Worm (Caenorhabditis elegans) whole organism, early embryonic: Measurements from ENCODE around the gene glr-4.

Experiments
- B0310.2 ChIP-seq: sonication (generic microtip); optimal IDR thresholded peaks from 2 replicates; lab custom pipeline; 2016; ENCODE audit warnings: mild to moderate bottlenecking, missing genetic modification characterization, missing compliant biosample characterization
- F13C5.2 ChIP-seq: sonication (generic microtip); optimal IDR thresholded peaks from 2 replicates; lab custom pipeline; 2017; ENCODE audit warnings: mild to moderate bottlenecking, missing genetic modification characterization, inconsistent platforms, missing compliant biosample characterization
- ama-1 ChIP-seq: fragments of 150-350 bp; optimal IDR thresholded peaks from 2 replicates; lab custom pipeline; 2014
- ceh-13 ChIP-seq: fragments of 200-800 bp; sonication (Bioruptor generic); optimal IDR thresholded peaks from 2 replicates; lab custom pipeline; 2018; ENCODE audit warnings: mild to moderate bottlenecking, missing genetic modification characterization, missing compliant biosample characterization
- ets-7 ChIP-seq: sonication (generic microtip); optimal IDR thresholded peaks from 2 replicates; lab custom pipeline; 2016; ENCODE audit warnings: missing genotype, missing genetic modification characterization, missing compliant biosample characterization
- flt-1 ChIP-seq: fragments of 200-800 bp; sonication (Bioruptor generic); IDR thresholded peaks from 2 replicates; pipeline ENCODE4 v1.3.6; 2022; ENCODE audit warnings: missing genetic modification characterization, missing compliant biosample characterization
- hmbx-1 ChIP-seq: sonication (generic microtip); optimal IDR thresholded peaks from 2 replicates; lab custom pipeline; 2016; ENCODE audit warnings: mild to moderate bottlenecking, missing genetic modification characterization, missing compliant biosample characterization
- hnd-1 ChIP-seq: sonication (generic microtip); optimal IDR thresholded peaks from 2 replicates; lab custom pipeline; 2016; ENCODE audit warnings: missing genetic modification characterization, missing compliant biosample characterization
- pes-1 ChIP-seq: fragments of 200-800 bp; sonication (Bioruptor generic); IDR thresholded peaks from 2 replicates; pipeline ENCODE4 v1.3.6; 2022; ENCODE audit warnings: missing genetic modification reagents, missing genetic modification characterization, missing compliant biosample characterization
- scrt-1 ChIP-seq: fragments of 200-800 bp; sonication (Bioruptor generic); IDR thresholded peaks from 2 replicates; pipeline ENCODE4 v1.3.6; 2022; ENCODE audit warnings: missing genetic modification characterization, missing compliant biosample characterization
- sea-1 ChIP-seq: fragments of 200-800 bp; sonication (Bioruptor generic); conservative IDR thresholded peaks from 2 replicates; pipeline ENCODE4 v1.3.6; 2022; ENCODE audit warnings: missing genetic modification characterization, missing compliant biosample characterization
- tbx-11 ChIP-seq: fragments of 200-800 bp; sonication (Bioruptor generic); IDR thresholded peaks from 2 replicates; pipeline ENCODE4 v1.3.6; 2022; ENCODE audit warnings: missing genetic modification characterization, missing compliant biosample characterization
- tbx-37 ChIP-seq: fragments of 200-800 bp; sonication (Bioruptor generic); conservative IDR thresholded peaks from 2 replicates; pipeline ENCODE4 v1.3.6; 2022; ENCODE audit warnings: missing genetic modification reagents, missing genetic modification characterization, missing compliant biosample characterization

DNA sequence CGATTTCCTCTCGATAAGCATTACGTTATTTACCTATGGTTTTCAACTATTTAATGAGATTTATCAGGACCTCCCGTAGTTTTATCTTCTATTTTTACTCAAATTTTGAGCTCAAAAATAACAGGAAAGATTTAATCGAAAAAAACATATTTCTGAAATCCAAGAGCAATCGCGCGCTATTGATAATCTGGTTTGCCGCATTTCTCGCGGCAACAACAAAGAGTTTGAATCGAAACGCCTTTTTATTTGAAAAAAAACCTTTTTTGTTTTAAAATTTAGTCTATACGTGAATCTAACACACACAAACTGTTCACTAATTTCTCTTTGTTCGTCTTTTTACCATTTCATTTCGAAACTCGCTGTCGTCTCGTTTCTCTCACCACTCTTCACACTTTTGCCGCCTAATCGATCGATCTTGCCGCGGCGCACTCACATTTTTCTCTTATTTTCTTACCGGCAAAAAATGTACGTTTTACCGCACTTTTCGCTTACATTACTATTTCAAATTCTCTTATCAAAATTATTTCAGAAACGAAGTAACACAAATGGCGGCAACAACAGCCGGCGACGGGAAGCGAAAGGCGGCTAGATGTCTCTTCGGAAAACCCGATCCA lies 22.1 kb upstream of the glr-4 start, which contains the start of gene cki-2:
- TF ChIP-seq hmbx-1 (no peak), ceh-13 (GFP tag; lab: Kevin White, UChicago) (no peak), ama-1 (lab: Kevin White, UChicago) (no peak), scrt-1 (GFP tag; lab: Robert Waterston, UW) (no peak), F13C5.2 (tag; lab: Kevin White, UChicago) (no peak), tbx-11 (GFP tag; lab: Robert Waterston, UW) (no peak), flt-1 (GFP tag; lab: Robert Waterston, UW) (no peak), ets-7 (tag; lab: Kevin White, UChicago) (no peak), pes-1 (GFP tag; lab: Robert Waterston, UW) (no peak), hnd-1 (no peak), tbx-37 (GFP tag; lab: Robert Waterston, UW) (no peak), B0310.2 (tag; lab: Kevin White, UChicago) (no peak), sea-1 (no peak)
